Worm (Caenorhabditis elegans): ENCODE data around the gene M57.1.

The M57.1 gene

DNA sequence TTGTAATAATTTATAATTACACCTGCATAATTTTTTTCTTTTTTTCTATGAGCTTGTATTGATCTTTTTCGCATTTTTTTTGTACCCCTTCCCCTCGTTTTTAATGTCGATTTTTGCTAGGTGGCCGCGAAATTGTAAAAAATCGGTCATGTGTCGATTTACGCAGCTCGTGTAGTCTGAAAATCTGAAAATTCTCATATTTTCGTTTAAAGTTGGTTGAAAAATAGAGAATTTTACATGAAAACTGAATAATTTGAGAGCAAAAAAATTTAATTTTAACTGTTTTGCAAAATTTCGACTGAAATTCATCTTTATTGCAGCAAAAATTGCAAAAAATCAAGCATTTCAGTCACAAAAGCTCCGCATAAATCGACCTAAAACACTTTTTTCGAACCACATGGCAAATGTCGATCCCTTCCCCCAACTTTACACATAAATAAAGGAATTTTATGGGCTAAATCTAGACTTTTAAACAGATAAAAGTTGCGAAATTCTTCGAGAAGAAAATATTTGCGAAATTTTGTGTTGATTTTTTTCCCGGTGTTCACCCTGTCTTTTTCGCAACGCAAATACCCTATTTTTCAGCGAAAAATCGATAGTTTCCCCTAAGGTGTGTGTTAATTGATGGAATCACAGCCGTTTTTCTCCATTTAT, 6.0 kb upstream of the M57.1 start:
- no peak for TF ChIP-seq nfya-1 (tag; optimal IDR thresholded peaks at IDR 0.05; ENCODE audit: borderline replicate concordance, insufficient read depth)
- TF ChIP-seq F49E8.2 (tag; optimal IDR thresholded peaks at IDR 0.05; ENCODE audit: insufficient read depth), result no peak
- TF ChIP-seq zim-3 (tag; optimal IDR thresholded peaks at IDR 0.05), result no peak
- TF ChIP-seq snpc-1.3 (tag; optimal IDR thresholded peaks at IDR 0.05; ENCODE audit: insufficient read depth), result no peak
- no peak for TF ChIP-seq nhr-80 (tag; optimal IDR thresholded peaks at IDR 0.05)
- 0 out of 2 replicates have a peak, but pooled peaks have one; percentile 35 for TF ChIP-seq cebp-1 (GFP tag; IDR thresholded peaks at IDR 0.05)
- TF ChIP-seq cebp-1 (tag; optimal IDR thresholded peaks at IDR 0.05), result peak; percentile 88
- TF ChIP-seq pha-4 (tag; optimal IDR thresholded peaks at IDR 0.05), result no peak
- no peak for TF ChIP-seq F22D6.2 (tag; optimal IDR thresholded peaks at IDR 0.05)
- TF ChIP-seq lin-35 (GFP tag; optimal IDR thresholded peaks at IDR 0.05), result peak in 1 of 3 experiments; percentile 30
- TF ChIP-seq B0336.3 (GFP tag; IDR thresholded peaks at IDR 0.05), result peak; percentile 17; the same call in 1 of the 2 replicates

DNA sequence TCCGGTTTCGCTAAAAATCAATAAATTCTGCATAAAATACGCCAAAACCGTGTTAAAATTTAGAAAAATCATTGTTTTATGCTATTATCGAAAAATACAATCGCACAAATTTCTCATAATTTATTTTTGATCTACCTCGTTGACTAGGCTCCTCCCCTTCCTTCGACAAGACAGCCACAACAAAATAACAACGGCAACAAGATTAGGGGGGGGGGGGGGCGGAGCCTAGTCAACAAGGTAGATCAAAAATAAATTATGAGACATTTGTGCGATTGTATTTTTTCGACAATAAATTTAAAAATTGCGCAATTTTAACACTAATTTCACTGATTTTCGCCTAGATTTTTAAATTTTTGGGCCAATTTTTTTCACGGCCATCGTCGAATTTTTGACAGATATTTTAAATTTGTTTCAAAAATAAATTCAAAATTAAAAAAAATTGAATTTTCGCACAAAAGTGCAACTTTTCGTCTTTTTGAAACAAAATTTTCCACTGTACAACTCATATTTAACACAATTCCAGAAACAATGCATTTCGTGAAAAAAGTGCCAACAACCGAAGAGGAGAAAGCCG, 5.3 kb upstream of the M57.1 start, which contains the start of gene M57.2:
Gene M57.2, plus strand, starts transcription at position 524 of the 574 bp plus-strand sequence.
- peak; percentile 66 for TF ChIP-seq egrh-3 (GFP tag; IDR thresholded peaks at IDR 0.05)
- TF ChIP-seq hlh-26 (GFP tag; conservative IDR thresholded peaks at IDR 0.05), result no peak
- no peak for TF ChIP-seq aptf-3 (GFP tag; IDR thresholded peaks at IDR 0.05)
- TF ChIP-seq efl-1 (GFP tag; optimal IDR thresholded peaks at IDR 0.05), result peak; percentile 27
- TF ChIP-seq attf-6 (GFP tag; IDR thresholded peaks at IDR 0.05), result no peak
- TF ChIP-seq ceh-79 (tag; optimal IDR thresholded peaks at IDR 0.05), result no peak
- peak; percentile 75 for TF ChIP-seq madf-6 (GFP tag; IDR thresholded peaks at IDR 0.05)
- TF ChIP-seq lir-1 (GFP tag; conservative IDR thresholded peaks at IDR 0.05), result no peak
- TF ChIP-seq let-526 (GFP tag; IDR thresholded peaks at IDR 0.05), result no peak
- peak; percentile 51; the same call in 1 of the 2 replicates for TF ChIP-seq madf-8 (GFP tag; conservative IDR thresholded peaks at IDR 0.05)
- peak; percentile 13 for TF ChIP-seq xnd-1 (tag; optimal IDR thresholded peaks at IDR 0.05)

DNA sequence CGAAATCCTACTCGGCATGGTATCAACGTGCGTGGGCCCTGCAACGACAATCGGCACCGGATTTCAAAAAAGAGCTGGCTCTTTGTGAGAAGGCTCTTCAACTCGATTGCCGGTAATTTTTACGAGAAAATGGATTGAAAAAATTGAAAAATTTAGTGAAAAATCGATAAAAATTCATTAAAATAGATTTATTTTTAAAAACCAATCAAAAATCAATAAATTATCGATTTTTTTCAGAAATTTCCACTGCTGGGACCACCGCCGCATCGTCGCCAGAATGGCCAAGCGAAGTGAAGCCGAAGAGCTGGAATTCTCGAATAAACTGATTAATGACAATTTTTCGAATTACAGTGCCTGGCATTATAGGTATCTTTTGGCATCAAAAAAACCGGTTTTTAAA, 4.4 kb upstream of the M57.1 start:
- TF ChIP-seq gei-17 (GFP tag; optimal IDR thresholded peaks at IDR 0.05), result no peak

DNA sequence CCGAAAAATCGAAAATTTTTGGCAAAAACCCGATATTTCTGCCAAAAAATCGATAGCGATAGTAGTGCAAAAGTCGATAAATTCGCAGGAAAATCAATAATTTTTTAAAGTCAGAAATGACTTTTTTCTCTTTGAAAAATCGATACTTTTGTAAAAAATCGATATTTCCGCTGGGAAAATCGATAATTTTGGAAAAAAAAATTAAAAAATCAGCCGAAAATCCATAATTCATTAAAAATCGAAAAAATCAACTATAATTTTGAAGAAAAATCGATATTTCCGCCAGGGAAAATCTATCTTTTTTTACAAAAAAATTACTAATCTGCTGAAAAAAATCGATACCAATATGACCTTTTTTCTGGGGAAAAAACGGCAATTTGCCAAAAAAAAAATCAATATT, 732 bp upstream of the M57.1 start:
- no peak for TF ChIP-seq him-1 (tag; optimal IDR thresholded peaks at IDR 0.05)
- no peak for TF ChIP-seq zfh-2 (GFP tag; conservative IDR thresholded peaks at IDR 0.05)
- no peak for TF ChIP-seq atf-7 (tag; optimal IDR thresholded peaks at IDR 0.05)
- no peak for TF ChIP-seq lin-40 (tag; optimal IDR thresholded peaks at IDR 0.05)
- TF ChIP-seq nhr-90 (tag; optimal IDR thresholded peaks at IDR 0.05), result no peak
- no peak for TF ChIP-seq Y79H2A.3 (GFP tag; conservative IDR thresholded peaks at IDR 0.05)
- TF ChIP-seq egl-44 (GFP tag; IDR thresholded peaks at IDR 0.05), result no peak
- TF ChIP-seq rec-8 (tag; optimal IDR thresholded peaks at IDR 0.05), result no peak
- no peak for TF ChIP-seq F37B4.10 (GFP tag; IDR thresholded peaks at IDR 0.05)
- no peak for TF ChIP-seq madf-8 (GFP tag; conservative IDR thresholded peaks at IDR 0.05)
